Worm (Caenorhabditis elegans) whole organism, L1 larva: ENCODE measurements around the gene oac-11.

Source experiments
- nhr-237 ChIP-seq: fragments of 150-350 bp; optimal IDR thresholded peaks from 2 replicates; lab custom pipeline; 2014; ENCODE audit warnings: missing biosample characterization, missing genetic modification characterization
- unc-130 ChIP-seq: fragments of 150-350 bp; optimal IDR thresholded peaks from 2 replicates; lab custom pipeline; 2017; ENCODE audit warnings: missing biosample characterization, missing genetic modification characterization, inconsistent platforms

ce11 chrII:3862053-3862452 is 1.3 kb upstream of the oac-11 start:
- TF ChIP-seq unc-130 (tag; lab: Kevin White, UChicago) (no peak), nhr-237 (tag; lab: Kevin White, UChicago) (no peak)
